Worm (Caenorhabditis elegans) whole organism, late embryonic: ENCODE results near the gene D2023.3.

Experiments
- C08G9.2 ChIP-seq: sonication (generic microtip); optimal IDR thresholded peaks from 2 replicates; lab custom pipeline; 2016; ENCODE audit warnings: mild to moderate bottlenecking, missing genetic modification characterization, moderate library complexity, missing compliant biosample characterization
- F13H6.1 ChIP-seq: sonication (generic microtip); optimal IDR thresholded peaks from 2 replicates; lab custom pipeline; 2016; ENCODE audit warnings: missing genetic modification characterization, missing compliant biosample characterization
- K02D7.2 ChIP-seq: sonication (generic microtip); optimal IDR thresholded peaks from 2 replicates; lab custom pipeline; 2017; ENCODE audit warnings: mild to moderate bottlenecking, missing genetic modification characterization, missing compliant biosample characterization
- K09A11.1 ChIP-seq: sonication (generic microtip); optimal IDR thresholded peaks from 2 replicates; lab custom pipeline; 2017; ENCODE audit warnings: antibody characterized with exemption, mild to moderate bottlenecking, missing genetic modification characterization, missing compliant biosample characterization; ENCODE audit not compliant: insufficient read depth
- Y22D7AL.16 ChIP-seq: sonication (generic microtip); optimal IDR thresholded peaks from 2 replicates; lab custom pipeline; 2016; ENCODE audit warnings: missing genetic modification characterization, missing compliant biosample characterization
- ceh-14 ChIP-seq: sonication (generic microtip); optimal IDR thresholded peaks from 2 replicates; lab custom pipeline; 2016; ENCODE audit warnings: missing genotype, missing genetic modification characterization, missing compliant biosample characterization
- ceh-19 ChIP-seq: fragments of 200-800 bp; sonication (Bioruptor generic); optimal IDR thresholded peaks from 2 replicates; lab custom pipeline; 2018; ENCODE audit warnings: mild to moderate bottlenecking, missing genetic modification characterization, missing compliant biosample characterization
- ceh-2 ChIP-seq: sonication (generic microtip); optimal IDR thresholded peaks from 2 replicates; lab custom pipeline; 2016; ENCODE audit warnings: missing genotype, missing genetic modification characterization, missing compliant biosample characterization
- ceh-22 ChIP-seq: sonication (generic microtip); optimal IDR thresholded peaks from 2 replicates; lab custom pipeline; 2017; ENCODE audit warnings: missing biosample characterization, missing genetic modification characterization
- ceh-24 ChIP-seq: sonication (generic microtip); optimal IDR thresholded peaks from 2 replicates; lab custom pipeline; 2016; ENCODE audit warnings: mild to moderate bottlenecking, missing genetic modification characterization, missing compliant biosample characterization
- ceh-30 ChIP-seq: fragments of 150-350 bp; optimal IDR thresholded peaks from 2 replicates; lab custom pipeline; 2014; ENCODE audit warnings: missing biosample characterization, missing genetic modification characterization
- ceh-31 ChIP-seq: sonication (generic microtip); optimal IDR thresholded peaks from 2 replicates; lab custom pipeline; 2016; ENCODE audit warnings: missing genetic modification characterization, missing compliant biosample characterization
- ceh-34 ChIP-seq: sonication (generic microtip); optimal IDR thresholded peaks from 2 replicates; lab custom pipeline; 2016; ENCODE audit warnings: mild to moderate bottlenecking, missing genetic modification characterization, missing compliant biosample characterization
- ceh-6 ChIP-seq: fragments of 200-800 bp; sonication (Bioruptor generic); optimal IDR thresholded peaks from 2 replicates; lab custom pipeline; 2018; ENCODE audit warnings: mild to moderate bottlenecking, missing genetic modification characterization, missing compliant biosample characterization
- ceh-9 ChIP-seq: sonication (generic microtip); optimal IDR thresholded peaks from 2 replicates; lab custom pipeline; 2016; ENCODE audit warnings: mild to moderate bottlenecking, missing genetic modification characterization, inconsistent platforms, missing compliant biosample characterization
- dve-1 ChIP-seq: sonication (generic microtip); optimal IDR thresholded peaks from 2 replicates; lab custom pipeline; 2017; ENCODE audit warnings: antibody characterized with exemption, mild to moderate bottlenecking, missing genetic modification characterization, missing compliant biosample characterization
- elt-2 ChIP-seq: sonication (generic microtip); optimal IDR thresholded peaks from 2 replicates; lab custom pipeline; 2016; ENCODE audit warnings: missing genetic modification reagents, missing genetic modification characterization, missing compliant biosample characterization
- fkh-6 ChIP-seq: sonication (generic microtip); optimal IDR thresholded peaks from 2 replicates; lab custom pipeline; 2016; ENCODE audit warnings: missing genetic modification characterization, missing compliant biosample characterization
- gmeb-2 ChIP-seq: sonication (generic microtip); optimal IDR thresholded peaks from 2 replicates; lab custom pipeline; 2016; ENCODE audit warnings: missing genetic modification characterization, inconsistent platforms, missing compliant biosample characterization
- hlh-13 ChIP-seq: fragments of 200-800 bp; sonication (Bioruptor generic); optimal IDR thresholded peaks from 2 replicates; lab custom pipeline; 2018; ENCODE audit warnings: mild to moderate bottlenecking, missing genetic modification characterization, missing compliant biosample characterization
- hlh-15 ChIP-seq: sonication (generic microtip); optimal IDR thresholded peaks from 2 replicates; lab custom pipeline; 2016; ENCODE audit warnings: missing genetic modification characterization, missing compliant biosample characterization
- hlh-30 ChIP-seq: sonication (generic microtip); optimal IDR thresholded peaks from 2 replicates; lab custom pipeline; 2017; ENCODE audit warnings: antibody characterized with exemption, missing genetic modification characterization, missing compliant biosample characterization; ENCODE audit not compliant: insufficient read depth
- hlh-6 ChIP-seq: sonication (generic microtip); optimal IDR thresholded peaks from 2 replicates; lab custom pipeline; 2016; ENCODE audit warnings: missing genotype, missing genetic modification characterization, missing compliant biosample characterization
- hlh-8 ChIP-seq: sonication (generic microtip); optimal IDR thresholded peaks from 2 replicates; lab custom pipeline; 2016; ENCODE audit warnings: missing genotype, missing genetic modification characterization, missing compliant biosample characterization
- madf-2 ChIP-seq: sonication (generic microtip); optimal IDR thresholded peaks from 2 replicates; lab custom pipeline; 2017; ENCODE audit warnings: missing genetic modification characterization, missing compliant biosample characterization
- mec-3 ChIP-seq: sonication (generic microtip); optimal IDR thresholded peaks from 2 replicates; lab custom pipeline; 2016; ENCODE audit warnings: borderline replicate concordance, missing genetic modification characterization, missing compliant biosample characterization
- nfya-1 ChIP-seq: sonication (generic microtip); optimal IDR thresholded peaks from 2 replicates; lab custom pipeline; 2017; ENCODE audit warnings: missing genetic modification characterization, mild to moderate bottlenecking, missing compliant biosample characterization, antibody characterized with exemption, moderate library complexity
- odd-2 ChIP-seq: sonication (generic microtip); optimal IDR thresholded peaks from 2 replicates; lab custom pipeline; 2017; ENCODE audit warnings: antibody characterized with exemption, mild to moderate bottlenecking, missing genetic modification characterization, missing compliant biosample characterization
- pag-3 ChIP-seq: sonication (generic microtip); optimal IDR thresholded peaks from 2 replicates; lab custom pipeline; 2016; ENCODE audit warnings: missing compliant biosample characterization, missing genetic modification characterization, borderline replicate concordance
- pha-2 ChIP-seq: sonication (generic microtip); optimal IDR thresholded peaks from 2 replicates; lab custom pipeline; 2017; ENCODE audit warnings: mild to moderate bottlenecking, missing genetic modification characterization, missing compliant biosample characterization
- pha-4 ChIP-seq: fragments of 150-350 bp; optimal IDR thresholded peaks from 2 replicates; lab custom pipeline; 2018; ENCODE audit warnings: missing biosample characterization, missing genetic modification reagents, missing genetic modification characterization
- sdc-2 ChIP-seq: sonication (generic microtip); optimal IDR thresholded peaks from 2 replicates; lab custom pipeline; 2016; ENCODE audit warnings: missing genotype, missing genetic modification characterization, missing compliant biosample characterization
- sox-2 ChIP-seq: fragments of 200-800 bp; sonication (Bioruptor generic); IDR thresholded peaks from 2 replicates; pipeline ENCODE4 v1.3.6; 2022; ENCODE audit warnings: missing genetic modification reagents, missing genetic modification characterization, missing compliant biosample characterization
- ttx-3 ChIP-seq: sonication (generic microtip); optimal IDR thresholded peaks from 2 replicates; lab custom pipeline; 2016; ENCODE audit warnings: missing genetic modification reagents, missing genetic modification characterization, missing compliant biosample characterization
- unc-3 ChIP-seq, 2 experiments: fragments of 200-800 bp in 1 of 2; sonication (Bioruptor generic) in 1 of 2; sonication (generic microtip) in 1 of 2; conservative IDR thresholded peaks in 1 of 2; optimal IDR thresholded peaks in 1 of 2; 2 replicates each; pipeline versions ENCODE4 v1.3.6 to Lab custom; 2016 to 2022; ENCODE audit warnings: missing compliant biosample characterization in 2 of 2, missing genetic modification characterization in 2 of 2, missing genetic modification reagents in 1 of 2
- unc-42 ChIP-seq: sonication (generic microtip); optimal IDR thresholded peaks from 2 replicates; lab custom pipeline; 2016; ENCODE audit warnings: missing genotype, missing genetic modification characterization, missing compliant biosample characterization
- unc-55 ChIP-seq: sonication (generic microtip); optimal IDR thresholded peaks from 2 replicates; lab custom pipeline; 2017; ENCODE audit warnings: missing biosample characterization, missing genetic modification reagents, missing genetic modification characterization
- unc-86 ChIP-seq: sonication (generic microtip); optimal IDR thresholded peaks from 2 replicates; lab custom pipeline; 2016; ENCODE audit warnings: missing genetic modification characterization, missing compliant biosample characterization
- ztf-16 ChIP-seq: sonication (generic microtip); optimal IDR thresholded peaks from 2 replicates; lab custom pipeline; 2017; ENCODE audit warnings: missing genetic modification characterization, missing compliant biosample characterization

The D2023.3 gene

ce11 chrV:11829282-11829681 lies 17.5 kb upstream of the D2023.3 start, which contains the start of gene col-158:
Gene col-158, plus strand, starts transcription at chrV:11829582.
- TF ChIP-seq pag-3 (no peak), hlh-6 (no peak), dve-1 (tag; lab: Kevin White, UChicago) (no peak), ceh-24 (tag; lab: Kevin White, UChicago) (no peak), gmeb-2 (tag; lab: Kevin White, UChicago) (no peak), K02D7.2 (no peak), hlh-8 (no peak), unc-86 (tag; lab: Kevin White, UChicago) (no peak), Y22D7AL.16 (tag; lab: Kevin White, UChicago) (no peak), unc-42 (tag; lab: Kevin White, UChicago) (no peak), hlh-30 (tag; lab: Kevin White, UChicago) (no peak), madf-2 (tag; lab: Kevin White, UChicago) (no peak), ceh-14 (tag; lab: Kevin White, UChicago) (no peak), hlh-15 (tag; lab: Kevin White, UChicago) (no peak), hlh-13 (GFP tag; lab: Kevin White, UChicago) (no peak), F13H6.1 (tag; lab: Kevin White, UChicago) (no peak)

DNA sequence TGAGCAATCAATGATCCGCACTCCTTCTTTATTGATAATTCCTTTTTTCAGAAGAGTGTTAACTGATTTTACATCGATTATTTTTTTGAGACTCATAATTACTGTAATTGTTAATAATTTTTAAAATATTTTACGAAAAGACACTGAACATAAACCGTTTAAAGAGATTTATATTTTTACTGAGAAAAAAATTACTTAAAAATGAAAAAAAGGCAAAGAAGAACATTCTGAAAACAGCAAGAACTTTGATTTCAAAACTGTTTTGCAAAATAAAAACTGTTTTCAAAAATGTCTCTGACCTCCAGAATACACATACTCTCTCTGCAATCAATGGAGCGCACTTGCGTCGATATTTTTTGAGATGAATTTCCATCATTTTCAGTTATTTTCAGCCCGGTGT lies 15.1 kb upstream of the D2023.3 start, which contains the start of the genes mpst-1 and D2023.6:
TSS of gene mpst-1 (minus strand) at position 101 of the 400 bp plus-strand sequence.
TSS of gene D2023.6 (plus strand) at position 388 of the 400 bp plus-strand sequence.
- no peak for TF ChIP-seq ceh-6 (GFP tag; lab: Kevin White, UChicago)
- TF ChIP-seq pha-2 (tag; lab: Kevin White, UChicago), result no peak
- TF ChIP-seq ceh-31, result no peak
- no peak for TF ChIP-seq dve-1 (tag; lab: Kevin White, UChicago)
- TF ChIP-seq sox-2, result no peak
- no peak for TF ChIP-seq unc-55 (GFP tag; lab: Kevin White, UChicago)
- no peak for TF ChIP-seq fkh-6
- no peak for TF ChIP-seq unc-3 (GFP tag; conservative IDR thresholded peaks at IDR 0.05; lab: Robert Waterston, UW)
- no peak for TF ChIP-seq unc-3 (tag; optimal IDR thresholded peaks at IDR 0.05; lab: Kevin White, UChicago)
- TF ChIP-seq Y22D7AL.16 (tag; lab: Kevin White, UChicago), result no peak
- TF ChIP-seq C08G9.2 (tag; lab: Kevin White, UChicago), result no peak
- TF ChIP-seq ceh-30 (tag; lab: Kevin White, UChicago), result no peak
- TF ChIP-seq odd-2 (tag; lab: Kevin White, UChicago), result no peak
- no peak for TF ChIP-seq mec-3 (tag; lab: Kevin White, UChicago)
- no peak for TF ChIP-seq ztf-16
- no peak for TF ChIP-seq K09A11.1 (tag; lab: Kevin White, UChicago)
- TF ChIP-seq ttx-3 (tag; lab: Kevin White, UChicago), result no peak
- TF ChIP-seq hlh-30 (tag; lab: Kevin White, UChicago), result no peak
- no peak for TF ChIP-seq ceh-9 (tag; lab: Kevin White, UChicago)
- TF ChIP-seq gmeb-2 (tag; lab: Kevin White, UChicago), result no peak

DNA sequence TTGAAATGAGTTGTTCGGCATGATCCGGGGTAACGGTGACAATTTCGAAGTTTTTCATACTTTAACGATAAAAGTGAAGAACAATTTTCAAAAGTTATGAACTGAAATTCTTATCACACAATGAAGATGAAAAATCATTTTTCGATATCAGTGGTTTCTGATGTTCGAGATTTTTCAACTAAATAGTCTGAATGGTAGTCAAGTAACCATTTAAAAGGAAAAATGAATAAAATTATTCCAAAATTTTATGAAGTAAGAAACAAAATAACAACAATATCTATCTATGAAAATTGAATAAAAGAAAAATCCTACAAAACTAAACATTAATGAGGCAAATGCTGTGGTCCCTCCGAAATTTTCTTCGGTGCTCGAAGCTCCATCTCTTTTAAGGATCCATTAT lies 13.8 kb upstream of the D2023.3 start, which contains the start of gene D2023.4:
TSS of gene D2023.4 (minus strand) at position 101 of the 400 bp plus-strand sequence.
- no peak for TF ChIP-seq ceh-34 (tag; lab: Kevin White, UChicago)
- TF ChIP-seq madf-2 (tag; lab: Kevin White, UChicago), result no peak
- TF ChIP-seq ceh-2, result no peak
- no peak for TF ChIP-seq Y22D7AL.16 (tag; lab: Kevin White, UChicago)
- no peak for TF ChIP-seq hlh-30 (tag; lab: Kevin White, UChicago)
- TF ChIP-seq unc-55 (GFP tag; lab: Kevin White, UChicago), result no peak
- TF ChIP-seq ceh-24 (tag; lab: Kevin White, UChicago), result no peak
- TF ChIP-seq pha-4 (tag; lab: Kevin White, UChicago), result no peak
- TF ChIP-seq nfya-1 (tag; lab: Kevin White, UChicago), result no peak
- TF ChIP-seq elt-2, result no peak
- no peak for TF ChIP-seq sdc-2 (tag; lab: Kevin White, UChicago)
- no peak for TF ChIP-seq K09A11.1 (tag; lab: Kevin White, UChicago)
- TF ChIP-seq ceh-19 (GFP tag; lab: Kevin White, UChicago), result no peak
- no peak for TF ChIP-seq ceh-22 (tag; lab: Kevin White, UChicago)
- TF ChIP-seq F13H6.1 (tag; lab: Kevin White, UChicago), result no peak
- TF ChIP-seq, all 69 proteins: peak for 0
